Fruit fly (Drosophila melanogaster): ENCODE results near the gene e.

DNA sequence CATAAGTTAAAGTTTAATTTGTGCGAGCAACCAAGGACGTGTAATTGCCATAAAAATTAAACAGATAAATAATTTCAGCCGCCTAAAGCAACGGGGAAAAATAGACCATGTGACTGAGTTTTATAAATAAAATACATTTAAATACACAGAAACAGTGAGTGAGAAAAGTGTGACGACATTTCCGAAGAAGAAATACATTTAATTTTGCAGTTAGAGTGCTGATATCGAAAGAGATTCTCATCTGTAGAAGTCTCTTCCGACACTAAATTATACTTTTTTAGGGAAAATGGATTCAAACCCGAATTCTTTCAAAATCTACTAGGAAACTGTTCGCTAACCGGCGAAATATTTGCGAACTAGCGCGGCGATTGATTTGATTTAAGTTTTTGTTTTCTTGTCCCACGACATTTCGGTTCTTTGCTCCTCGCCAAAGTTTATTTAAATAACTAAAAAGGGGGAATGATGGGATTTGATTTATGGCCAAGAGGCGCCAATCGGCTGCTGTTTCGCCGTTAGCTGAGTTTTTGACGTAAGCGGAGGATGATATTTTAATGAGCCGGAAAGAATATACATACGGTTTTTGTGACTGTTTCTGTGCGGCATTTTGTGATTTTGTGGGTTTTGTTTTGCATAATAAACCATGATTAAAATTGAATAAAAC is 47.3 kb downstream of the e start:
- no peak for TF ChIP-seq CG32121 (GFP tag; IDR thresholded peaks at IDR 0.05)
- no peak for TF ChIP-seq CG15710 (tag; optimal IDR thresholded peaks at IDR 0.05)
- TF ChIP-seq CG8159 (tag; optimal IDR thresholded peaks at IDR 0.05), result no peak
- no peak for TF ChIP-seq CG10348 (GFP tag; IDR thresholded peaks at IDR 0.05)
- TF ChIP-seq CG13204 (GFP tag; optimal IDR thresholded peaks at IDR 0.05), result no peak
- no peak for TF ChIP-seq CG17806 (tag; optimal IDR thresholded peaks at IDR 0.05)
- no peak for TF ChIP-seq Pif1A (GFP tag; optimal IDR thresholded peaks at IDR 0.05)
- TF ChIP-seq D1 (tag; optimal IDR thresholded peaks at IDR 0.05), result no peak
- no peak for TF ChIP-seq Pif1B (GFP tag; optimal IDR thresholded peaks at IDR 0.05)
- no peak for TF ChIP-seq rn (GFP tag; IDR thresholded peaks at IDR 0.05)

Measured in whole organism, pupa.